Fruit fly (Drosophila melanogaster): Measurements from ENCODE around the gene CG12995.

DNA sequence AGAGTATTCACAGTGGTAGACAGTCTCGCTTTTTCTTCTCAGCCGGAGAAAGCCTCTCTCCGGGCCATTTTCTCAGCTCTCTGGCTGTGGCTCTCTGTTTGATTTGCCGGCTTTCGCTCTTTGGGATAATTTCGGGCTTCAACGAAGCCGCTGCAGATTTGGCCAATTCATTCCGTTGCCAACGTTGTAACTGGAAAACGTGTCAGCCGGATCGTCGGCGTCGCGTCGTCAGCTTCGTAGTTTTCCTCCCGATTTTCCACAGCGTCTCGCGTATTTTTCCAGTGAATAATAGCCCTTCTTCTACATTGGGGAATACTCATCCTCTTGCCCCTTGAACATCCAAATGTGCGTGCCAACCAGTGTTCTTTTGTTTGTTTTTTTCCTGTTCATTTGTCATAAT lies 22.8 kb upstream of the CG12995 start, which contains the start of gene f:
- TF ChIP-seq Crg-1 (GFP tag; optimal IDR thresholded peaks at IDR 0.05): no peak
- TF ChIP-seq tj (GFP tag; optimal IDR thresholded peaks at IDR 0.05): no peak
- no peak for TF ChIP-seq CG33017 (tag; optimal IDR thresholded peaks at IDR 0.05)
- no peak for TF ChIP-seq ovo (GFP tag; optimal IDR thresholded peaks at IDR 0.05)
- TF ChIP-seq cic (GFP tag; optimal IDR thresholded peaks at IDR 0.05): no peak
- TF ChIP-seq kay (GFP tag; ENCODE audit: borderline replicate concordance): no peak
- TF ChIP-seq bab1 (GFP tag; optimal IDR thresholded peaks at IDR 0.05): no peak
- TF ChIP-seq Clk (GFP tag; optimal IDR thresholded peaks at IDR 0.05): no peak
- no peak for TF ChIP-seq CG7101 (tag; optimal IDR thresholded peaks at IDR 0.05)

All from whole organism, adult.